Fruit fly (Drosophila melanogaster) whole organism, embryonic: ENCODE measurements around the gene CG10068.

Experiments
- CG10654 ChIP-seq: fragments of 200-800 bp; sonication (Bioruptor generic); optimal IDR thresholded peaks from 2 replicates; lab custom pipeline; 2016; ENCODE audit warnings: missing biosample characterization, missing genetic modification characterization
- CG10959 ChIP-seq: fragments of 200-800 bp; sonication (Bioruptor generic); IDR thresholded peaks from 2 replicates; pipeline ENCODE4 v1.3.6; 2022; ENCODE audit warnings: missing biosample characterization, missing genetic modification characterization
- CG12071 ChIP-seq: fragments of 200-800 bp; sonication (Bioruptor generic); optimal IDR thresholded peaks from 3 replicates; lab custom pipeline; 2018; ENCODE audit warnings: missing biosample characterization, mild to moderate bottlenecking, missing genetic modification characterization
- CG1233 ChIP-seq: fragments of 200-800 bp; sonication (Bioruptor generic); optimal IDR thresholded peaks from 4 replicates; lab custom pipeline; 2018; ENCODE audit warnings: missing biosample characterization, mild to moderate bottlenecking, missing genetic modification characterization
- CG12769 ChIP-seq: fragments of 200-800 bp; sonication (Bioruptor generic); optimal IDR thresholded peaks from 2 replicates; lab custom pipeline; 2019; ENCODE audit warnings: missing biosample characterization, mild to moderate bottlenecking, missing genetic modification characterization, moderate library complexity
- CG14050 ChIP-seq: fragments of 200-800 bp; sonication (Bioruptor generic); IDR thresholded peaks from 3 replicates; pipeline ENCODE4 v1.3.6; 2022; ENCODE audit warnings: missing biosample characterization, missing genetic modification characterization
- CG14667 ChIP-seq: fragments of 200-800 bp; sonication (Bioruptor generic); IDR thresholded peaks from 2 replicates; pipeline ENCODE4 v1.3.6; 2022; ENCODE audit warnings: missing biosample characterization, missing genetic modification characterization
- CG14860 ChIP-seq: fragments of 200-800 bp; sonication (Bioruptor generic); IDR thresholded peaks from 3 replicates; pipeline ENCODE4 v1.3.6; 2022; ENCODE audit warnings: missing biosample characterization, missing genetic modification characterization; ENCODE audit not compliant: partially characterized antibody
- CG1603 ChIP-seq: fragments of 200-800 bp; sonication (Bioruptor generic); optimal IDR thresholded peaks from 2 replicates; lab custom pipeline; 2019; ENCODE audit warnings: missing biosample characterization, mild to moderate bottlenecking, missing genetic modification characterization, moderate library complexity
- CG16815 ChIP-seq: fragments of 200-800 bp; sonication (Bioruptor generic); optimal IDR thresholded peaks from 3 replicates; lab custom pipeline; 2017; ENCODE audit warnings: missing biosample characterization, mild to moderate bottlenecking, missing genetic modification characterization
- CG17385 ChIP-seq: fragments of 200-800 bp; sonication (Bioruptor generic); optimal IDR thresholded peaks from 3 replicates; lab custom pipeline; 2018; ENCODE audit warnings: missing biosample characterization, mild to moderate bottlenecking, missing genetic modification characterization
- CG18011 ChIP-seq: fragments of 200-800 bp; sonication (Bioruptor generic); optimal IDR thresholded peaks from 2 replicates; lab custom pipeline; 2017; ENCODE audit warnings: missing biosample characterization, missing genetic modification characterization, mild to moderate bottlenecking, moderate library complexity, missing genotype
- CG2202 ChIP-seq: fragments of 200-800 bp; sonication (Bioruptor generic); optimal IDR thresholded peaks from 2 replicates; lab custom pipeline; 2018; ENCODE audit warnings: missing biosample characterization, mild to moderate bottlenecking, missing genetic modification characterization
- CG2678 ChIP-seq: fragments of 200-800 bp; sonication (Bioruptor generic); optimal IDR thresholded peaks from 3 replicates; lab custom pipeline; 2019; ENCODE audit warnings: missing biosample characterization, mild to moderate bottlenecking, missing genetic modification characterization, moderate library complexity
- CG30403 ChIP-seq: fragments of 200-800 bp; sonication (Bioruptor generic); optimal IDR thresholded peaks from 3 replicates; lab custom pipeline; 2016; ENCODE audit warnings: missing biosample characterization, missing genetic modification characterization
- CG34422 ChIP-seq: fragments of 200-800 bp; sonication (Bioruptor generic); IDR thresholded peaks from 3 replicates; pipeline ENCODE4 v1.3.6; 2022; ENCODE audit warnings: missing biosample characterization, missing genetic modification characterization
- CG4328 ChIP-seq: fragments of 200-800 bp; sonication (Bioruptor generic); optimal IDR thresholded peaks from 3 replicates; lab custom pipeline; 2017; ENCODE audit warnings: missing biosample characterization, missing genetic modification reagents, missing genetic modification characterization
- CG6689 ChIP-seq: fragments of 200-800 bp; sonication (Bioruptor generic); IDR thresholded peaks from 2 replicates; pipeline ENCODE4 v1.3.6; 2022; ENCODE audit warnings: missing biosample characterization, missing genetic modification characterization
- CG6813 ChIP-seq: fragments of 200-800 bp; sonication (Bioruptor generic); optimal IDR thresholded peaks from 2 replicates; lab custom pipeline; 2017; ENCODE audit warnings: missing biosample characterization, missing genetic modification characterization, mild to moderate bottlenecking, moderate library complexity, missing genetic modification reagents
- CG7271 ChIP-seq: fragments of 200-800 bp; sonication (Bioruptor generic); optimal IDR thresholded peaks from 2 replicates; lab custom pipeline; 2018; ENCODE audit warnings: missing biosample characterization, mild to moderate bottlenecking, missing genetic modification characterization, moderate library complexity
- CG8944 ChIP-seq: fragments of 200-800 bp; sonication (Bioruptor generic); optimal IDR thresholded peaks from 3 replicates; lab custom pipeline; 2016; ENCODE audit warnings: missing biosample characterization, missing genetic modification characterization
- CG9215 ChIP-seq: fragments of 200-800 bp; sonication (Bioruptor generic); IDR thresholded peaks from 2 replicates; pipeline ENCODE4 v1.3.6; 2022; ENCODE audit warnings: missing biosample characterization, missing genetic modification characterization
- CG9609 ChIP-seq: fragments of 200-800 bp; sonication (Bioruptor generic); optimal IDR thresholded peaks from 3 replicates; lab custom pipeline; 2016; ENCODE audit warnings: missing biosample characterization, missing genetic modification characterization
- Dek ChIP-seq: fragments of 200-800 bp; sonication (Bioruptor generic); optimal IDR thresholded peaks from 3 replicates; lab custom pipeline; 2019; ENCODE audit warnings: missing biosample characterization, mild to moderate bottlenecking, missing genetic modification characterization, moderate library complexity
- Fer3 ChIP-seq: fragments of 200-800 bp; sonication (Bioruptor generic); optimal IDR thresholded peaks from 2 replicates; lab custom pipeline; 2018; ENCODE audit warnings: missing biosample characterization, mild to moderate bottlenecking, missing genetic modification characterization, moderate library complexity
- HLH3B ChIP-seq: fragments of 200-800 bp; sonication (Bioruptor generic); IDR thresholded peaks from 2 replicates; pipeline ENCODE4 v1.3.6; 2022; ENCODE audit warnings: missing biosample characterization, missing genetic modification characterization
- Spps ChIP-seq: fragments of 200-800 bp; sonication (Bioruptor generic); optimal IDR thresholded peaks from 2 replicates; lab custom pipeline; 2018; ENCODE audit warnings: missing biosample characterization, mild to moderate bottlenecking, missing genetic modification characterization
- TFAM ChIP-seq: fragments of 200-800 bp; sonication (Bioruptor generic); optimal IDR thresholded peaks from 2 replicates; lab custom pipeline; 2017; ENCODE audit warnings: missing biosample characterization, missing genetic modification characterization, inconsistent platforms
- Vsx1 ChIP-seq: fragments of 200-800 bp; sonication (Bioruptor generic); optimal IDR thresholded peaks from 2 replicates; lab custom pipeline; 2017; ENCODE audit warnings: missing biosample characterization, mild to moderate bottlenecking, missing genetic modification characterization, missing genetic modification reagents
- YL-1 ChIP-seq: fragments of 200-800 bp; sonication (Bioruptor generic); optimal IDR thresholded peaks from 3 replicates; lab custom pipeline; 2017; ENCODE audit warnings: missing biosample characterization, mild to moderate bottlenecking, missing genetic modification characterization
- ab ChIP-seq: fragments of 200-800 bp; sonication (Bioruptor generic); optimal IDR thresholded peaks from 2 replicates; lab custom pipeline; 2016; ENCODE audit warnings: missing biosample characterization, missing genetic modification characterization
- aop ChIP-seq: fragments of 200-800 bp; sonication (Bioruptor generic); IDR thresholded peaks from 2 replicates; pipeline ENCODE4 v1.3.6; 2022; ENCODE audit warnings: missing biosample characterization, missing genetic modification characterization
- az2 ChIP-seq: fragments of 200-800 bp; sonication (Bioruptor generic); optimal IDR thresholded peaks from 3 replicates; lab custom pipeline; 2016; ENCODE audit warnings: missing biosample characterization, missing genetic modification characterization
- br ChIP-seq: fragments of >200 bp; optimal IDR thresholded peaks from 2 replicates; lab custom pipeline; 2017
- cad ChIP-seq: fragments of >200 bp; optimal IDR thresholded peaks from 2 replicates; lab custom pipeline; 2017; ENCODE audit warnings: missing biosample characterization, missing genetic modification characterization
- caup ChIP-seq: fragments of 200-800 bp; sonication (Bioruptor generic); optimal IDR thresholded peaks from 3 replicates; lab custom pipeline; 2017; ENCODE audit warnings: missing biosample characterization, mild to moderate bottlenecking, missing genetic modification characterization, moderate library complexity; ENCODE audit not compliant: severe bottlenecking
- fu2 ChIP-seq: fragments of 200-800 bp; sonication (Bioruptor generic); optimal IDR thresholded peaks from 2 replicates; lab custom pipeline; 2016; ENCODE audit warnings: missing biosample characterization, missing genetic modification characterization
- gsb-n ChIP-seq: fragments of 200-800 bp; sonication (Bioruptor generic); optimal IDR thresholded peaks from 3 replicates; lab custom pipeline; 2018; ENCODE audit warnings: missing biosample characterization, mild to moderate bottlenecking, missing genetic modification characterization
- h ChIP-seq: fragments of >200 bp; optimal IDR thresholded peaks from 2 replicates; lab custom pipeline; 2017
- hbn ChIP-seq: fragments of 200-800 bp; sonication (Bioruptor generic); IDR thresholded peaks from 2 replicates; pipeline ENCODE4 v1.3.6; 2022; ENCODE audit warnings: missing biosample characterization, missing genetic modification characterization; ENCODE audit not compliant: partially characterized antibody
- her ChIP-seq: fragments of 200-800 bp; sonication (Bioruptor generic); optimal IDR thresholded peaks from 2 replicates; lab custom pipeline; 2016; ENCODE audit warnings: missing biosample characterization, missing genetic modification characterization
- ind ChIP-seq: fragments of 200-800 bp; sonication (Bioruptor generic); optimal IDR thresholded peaks from 3 replicates; lab custom pipeline; 2016; ENCODE audit warnings: missing biosample characterization, missing genetic modification characterization
- klu ChIP-seq: fragments of 200-800 bp; sonication (Bioruptor generic); IDR thresholded peaks from 2 replicates; pipeline ENCODE4 v1.3.6; 2022; ENCODE audit warnings: missing biosample characterization, missing genetic modification characterization
- maf-S ChIP-seq: fragments of 200-800 bp; sonication (Bioruptor generic); optimal IDR thresholded peaks from 2 replicates; lab custom pipeline; 2016; ENCODE audit warnings: missing biosample characterization, missing genetic modification characterization
- org-1 ChIP-seq: fragments of 200-800 bp; sonication (Bioruptor generic); optimal IDR thresholded peaks from 2 replicates; lab custom pipeline; 2017; ENCODE audit warnings: missing biosample characterization, missing genetic modification characterization
- pho ChIP-seq: fragments of 200-800 bp; sonication (Bioruptor generic); optimal IDR thresholded peaks from 2 replicates; lab custom pipeline; 2016; ENCODE audit warnings: missing biosample characterization, missing genetic modification characterization
- phol ChIP-seq: fragments of 200-800 bp; sonication (Bioruptor generic); optimal IDR thresholded peaks from 3 replicates; lab custom pipeline; 2018; ENCODE audit warnings: missing biosample characterization, mild to moderate bottlenecking, missing genetic modification characterization, moderate library complexity
- rib ChIP-seq: fragments of 200-800 bp; sonication (Bioruptor generic); IDR thresholded peaks from 2 replicates; pipeline ENCODE4 v1.3.6; 2022; ENCODE audit warnings: missing biosample characterization, missing genetic modification characterization
- run ChIP-seq: fragments of 200-800 bp; sonication (Bioruptor generic); optimal IDR thresholded peaks from 3 replicates; lab custom pipeline; 2018; ENCODE audit warnings: missing biosample characterization, mild to moderate bottlenecking, missing genetic modification characterization
- sens-2 ChIP-seq: fragments of 200-800 bp; sonication (Bioruptor generic); IDR thresholded peaks from 2 replicates; pipeline ENCODE4 v1.3.6; 2022; ENCODE audit warnings: missing biosample characterization, missing genetic modification characterization

The CG10068 gene

dm6 chr3R:7150544-7151406 lies 22.9 kb upstream of the CG10068 start, which contains the start of the genes gfzf and Sas-4 (continued):
- TF ChIP-seq rib (no peak), CG4328 (GFP tag; lab: Kevin White, UChicago) (peak; percentile 45), TFAM (GFP tag; lab: Kevin White, UChicago) (no peak), CG9609 (GFP tag; lab: Kevin White, UChicago) (peak; percentile 23), CG2202 (tag; lab: Kevin White, UChicago) (no peak), org-1 (GFP tag; lab: Kevin White, UChicago) (no peak), CG2678 (tag; lab: Kevin White, UChicago) (no peak), CG17385 (GFP tag; lab: Kevin White, UChicago) (peak; percentile 46), caup (GFP tag; lab: Kevin White, UChicago) (no peak), az2 (peak; percentile 58), CG1233 (GFP tag; lab: Kevin White, UChicago) (peak; percentile 43), phol (tag; lab: Kevin White, UChicago) (peak; percentile 75), maf-S (no peak), hbn (GFP tag; lab: Robert Waterston, UW) (no peak), CG7271 (no peak), HLH3B (GFP tag; lab: Robert Waterston, UW) (peak; percentile 42; the same call in 1 of the 2 replicates), CG30403 (peak; percentile 82), h (lab: Kevin White, UChicago) (no peak), ab (GFP tag; lab: Kevin White, UChicago) (no peak), CG10959 (GFP tag; lab: Robert Waterston, UW) (no peak), CG6813 (GFP tag; lab: Kevin White, UChicago) (no peak), fu2 (GFP tag; lab: Kevin White, UChicago) (peak; percentile 10), gsb-n (tag; lab: Kevin White, UChicago) (no peak), CG16815 (GFP tag; lab: Kevin White, UChicago) (peak; percentile 53), CG18011 (GFP tag; lab: Kevin White, UChicago) (peak; percentile 63), pho (GFP tag; lab: Kevin White, UChicago) (peak; percentile 30), CG8944 (GFP tag; lab: Kevin White, UChicago) (no peak), CG14860 (no peak), Fer3 (tag; lab: Kevin White, UChicago) (peak; percentile 28), CG34422 (GFP tag; lab: Robert Waterston, UW) (peak; percentile 44), aop (GFP tag; lab: Robert Waterston, UW) (no peak), CG1603 (no peak), CG12769 (tag; lab: Kevin White, UChicago) (no peak), klu (GFP tag; lab: Robert Waterston, UW) (peak; percentile 48; the same call in 1 of the 2 replicates), CG10654 (GFP tag; lab: Kevin White, UChicago) (peak; percentile 54), Spps (no peak), YL-1 (peak; percentile 65), her (GFP tag; lab: Kevin White, UChicago) (no peak), CG6689 (GFP tag; lab: Robert Waterston, UW) (peak; percentile 77), Vsx1 (GFP tag; lab: Kevin White, UChicago) (no peak), CG9215 (GFP tag; lab: Robert Waterston, UW) (peak; percentile 81), sens-2 (GFP tag; lab: Robert Waterston, UW) (0 out of 2 replicates have a peak, but pooled peaks have one; percentile 35), ind (GFP tag; lab: Kevin White, UChicago) (peak; percentile 72), CG14050 (no peak; the same call in 2 of the 3 replicates), CG12071 (GFP tag; lab: Kevin White, UChicago) (no peak), run (tag; lab: Kevin White, UChicago) (no peak), br (no peak), Dek (tag; lab: Kevin White, UChicago) (peak; percentile 61), CG14667 (GFP tag; lab: Robert Waterston, UW) (no peak; the same call in none of the 2 replicates), cad (GFP tag; lab: Kevin White, UChicago) (no peak)
